Fruit fly (Drosophila melanogaster): ENCODE data around the gene RpS21.

The RpS21 gene

DNA sequence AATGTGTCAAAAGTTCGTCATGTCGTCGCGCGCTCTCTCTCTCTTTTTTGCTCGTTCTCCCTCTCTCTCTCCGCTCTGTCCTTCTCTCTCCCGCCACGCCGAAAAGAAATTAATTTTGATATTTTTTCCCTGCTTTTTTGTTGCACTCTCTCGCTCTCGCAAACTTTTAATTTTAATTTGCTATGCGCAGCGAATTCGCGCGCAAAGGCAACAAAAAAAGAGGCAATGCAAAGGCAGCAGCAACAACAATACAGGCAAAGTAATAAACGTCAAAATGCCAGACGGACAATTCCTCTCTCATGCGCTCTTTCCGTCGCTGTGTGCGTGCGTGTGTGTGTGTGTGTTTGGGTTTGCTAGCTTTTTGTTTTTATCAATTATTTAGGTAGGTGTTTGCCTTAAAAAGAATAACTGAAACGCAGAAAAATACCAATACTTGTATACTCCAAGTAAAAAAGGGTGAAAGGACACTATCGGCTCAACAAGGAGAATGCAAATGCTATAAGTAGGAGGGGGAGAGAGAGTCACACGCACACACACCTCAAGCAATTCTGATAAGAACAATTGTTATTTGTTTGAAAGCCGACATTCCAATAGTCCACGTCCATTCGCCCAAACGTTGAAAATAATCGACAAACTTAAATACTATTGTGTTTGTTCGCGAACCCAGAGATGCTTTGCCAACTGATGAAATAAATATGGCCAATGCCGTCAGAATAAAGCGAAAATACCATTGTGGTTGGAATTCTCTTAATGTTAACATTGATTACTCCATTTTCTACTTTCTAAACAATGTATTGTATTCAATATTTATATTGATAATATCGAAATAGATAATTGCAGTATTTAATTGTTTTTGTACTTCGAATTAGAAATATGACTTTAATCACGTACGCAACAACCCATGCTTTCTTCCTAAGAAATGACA, 31.0 kb downstream of the RpS21 start (continued):
- TF ChIP-seq Hr39 (GFP tag; optimal IDR thresholded peaks at IDR 0.05): no peak
- no peak for TF ChIP-seq Sox15 (GFP tag; optimal IDR thresholded peaks at IDR 0.05)
- no peak for TF ChIP-seq salr (GFP tag; optimal IDR thresholded peaks at IDR 0.05)
- TF ChIP-seq CG16779 (tag; optimal IDR thresholded peaks at IDR 0.05): no peak
- no peak for TF ChIP-seq CG11762 (GFP tag; optimal IDR thresholded peaks at IDR 0.05; ENCODE audit: insufficient read depth)
- TF ChIP-seq Hr4 (GFP tag; optimal IDR thresholded peaks at IDR 0.05): no peak
- no peak for TF ChIP-seq Eip75B (GFP tag; optimal IDR thresholded peaks at IDR 0.05)
- no peak for TF ChIP-seq CG8319 (GFP tag; optimal IDR thresholded peaks at IDR 0.05)
- no peak for TF ChIP-seq fd59A (GFP tag; optimal IDR thresholded peaks at IDR 0.05)
- TF ChIP-seq Hr38 (GFP tag; optimal IDR thresholded peaks at IDR 0.05): no peak
- peak; percentile 65 for TF ChIP-seq CG6808 (GFP tag; optimal IDR thresholded peaks at IDR 0.05)
- peak; percentile 83 for TF ChIP-seq Eip78C (GFP tag)
- TF ChIP-seq CG9139 (GFP tag; optimal IDR thresholded peaks at IDR 0.05): peak; percentile 30
- no peak for TF ChIP-seq Ets21C (GFP tag; optimal IDR thresholded peaks at IDR 0.05)
- peak; percentile 52; the same call in 2 of the 3 replicates for TF ChIP-seq CG6163 (GFP tag; IDR thresholded peaks at IDR 0.05)
- no peak for TF ChIP-seq acj6 (GFP tag; optimal IDR thresholded peaks at IDR 0.05)
- TF ChIP-seq Ets96B (tag; optimal IDR thresholded peaks at IDR 0.05): peak; percentile 19
- TF ChIP-seq CG3032 (tag; optimal IDR thresholded peaks at IDR 0.05): peak; percentile 27
- no peak for TF ChIP-seq CG4318 (GFP tag; optimal IDR thresholded peaks at IDR 0.05)

DNA sequence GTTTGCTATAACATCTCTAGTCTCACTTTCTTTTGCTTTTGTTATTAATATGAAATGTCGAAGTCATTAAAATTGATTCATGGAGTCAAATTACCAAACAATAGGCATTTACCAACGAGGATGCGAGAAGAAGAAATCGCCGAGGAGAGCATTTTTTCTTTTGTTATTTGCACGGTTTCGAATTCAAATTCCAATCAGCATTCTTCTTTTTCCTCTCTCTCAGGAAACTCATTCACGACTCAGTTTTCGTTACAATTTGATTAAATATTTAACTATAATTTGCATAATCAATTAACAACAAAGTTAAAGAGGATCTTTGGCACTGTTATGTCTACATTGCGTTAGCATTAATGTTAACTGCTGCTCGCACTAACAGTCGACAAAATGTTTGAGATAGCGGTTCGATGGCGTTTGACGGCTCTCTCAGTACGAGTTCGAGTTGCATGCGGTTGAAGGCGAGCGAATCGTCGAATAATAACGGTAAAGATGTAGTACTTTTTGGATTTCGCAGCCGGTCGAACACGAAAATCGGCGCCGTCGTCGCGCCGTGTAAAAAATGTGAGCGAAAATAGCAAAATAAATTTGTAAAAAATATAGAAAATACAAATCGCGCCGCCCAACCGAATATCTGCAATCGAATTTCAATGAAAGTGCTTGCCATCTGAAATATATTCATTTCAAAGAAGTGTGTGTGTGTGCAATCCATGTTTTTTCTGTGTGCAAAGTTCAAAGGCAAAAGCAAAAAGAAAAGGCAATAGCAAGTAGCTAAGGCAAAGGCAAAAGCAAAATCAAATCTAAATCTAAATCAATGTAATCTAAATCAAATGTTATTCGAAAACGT, 32.1 kb downstream of the RpS21 start:
- peak; percentile 21; the same call in 1 of the 3 replicates for TF ChIP-seq CG6163 (GFP tag; IDR thresholded peaks at IDR 0.05)
- peak; percentile 71 for TF ChIP-seq Eip78C (GFP tag)
- peak in 1 of 2 experiments; percentile 19 for TF ChIP-seq salr (GFP tag; optimal IDR thresholded peaks at IDR 0.05)
- no peak for TF ChIP-seq Sox15 (GFP tag; optimal IDR thresholded peaks at IDR 0.05)
- TF ChIP-seq Sox102F (GFP tag; optimal IDR thresholded peaks at IDR 0.05): no peak
- peak; percentile 76 for TF ChIP-seq svp (GFP tag)
- no peak for TF ChIP-seq CG6808 (GFP tag; optimal IDR thresholded peaks at IDR 0.05)
- TF ChIP-seq ss (GFP tag; optimal IDR thresholded peaks at IDR 0.05): peak in 1 of 2 experiments; percentile 13
- TF ChIP-seq CG1621 (tag; optimal IDR thresholded peaks at IDR 0.05): no peak
- no peak for TF ChIP-seq OdsH (GFP tag; optimal IDR thresholded peaks at IDR 0.05)
- peak; percentile 3 for TF ChIP-seq CG32006 (GFP tag; optimal IDR thresholded peaks at IDR 0.05)
- no peak for TF ChIP-seq Gug (GFP tag; IDR thresholded peaks at IDR 0.05)

DNA sequence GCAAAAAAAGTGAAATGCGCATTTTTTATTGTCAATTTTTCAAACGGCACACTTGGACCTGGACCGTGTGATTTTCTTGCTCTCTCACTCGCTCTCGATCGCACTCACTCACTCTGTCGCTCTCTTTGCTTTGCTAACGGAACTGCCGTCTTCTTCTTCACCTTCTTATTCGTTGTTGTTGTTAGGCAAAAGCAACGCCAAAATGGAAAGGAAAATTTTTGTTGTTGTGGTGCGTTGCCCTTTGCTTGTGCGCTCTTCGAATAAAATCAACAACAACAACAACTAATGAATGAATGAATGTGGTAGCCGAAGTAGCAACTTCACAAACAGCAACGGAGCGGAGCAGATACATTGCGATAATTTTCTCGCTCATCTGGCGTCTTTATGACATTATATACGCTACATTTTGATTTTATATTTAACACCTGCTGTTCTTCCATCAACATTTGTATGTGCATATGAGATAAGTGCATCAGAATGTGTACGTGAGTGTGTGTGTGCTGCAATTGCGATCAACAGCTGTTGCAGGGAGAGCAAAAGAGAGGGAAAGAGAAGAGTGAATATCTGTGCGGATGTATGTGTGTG, 33.1 kb downstream of the RpS21 start:
- TF ChIP-seq CG8632 (GFP tag; optimal IDR thresholded peaks at IDR 0.05) (no peak), Gug (GFP tag; IDR thresholded peaks at IDR 0.05) (no peak), CG31627 (GFP tag; optimal IDR thresholded peaks at IDR 0.05) (no peak), svp (GFP tag) (peak; percentile 81), CG8119 (GFP tag; IDR thresholded peaks at IDR 0.05) (no peak), CG3919 (GFP tag; optimal IDR thresholded peaks at IDR 0.05) (peak; percentile 1), Sox102F (GFP tag; optimal IDR thresholded peaks at IDR 0.05) (no peak), vri (GFP tag; optimal IDR thresholded peaks at IDR 0.05) (peak; percentile 50), ss (GFP tag; optimal IDR thresholded peaks at IDR 0.05) (no peak), CG6808 (GFP tag; optimal IDR thresholded peaks at IDR 0.05) (no peak), Ets96B (tag; optimal IDR thresholded peaks at IDR 0.05) (no peak), CG9139 (GFP tag; optimal IDR thresholded peaks at IDR 0.05) (no peak), Eip93F (GFP tag; optimal IDR thresholded peaks at IDR 0.05) (no peak), CG15336 (GFP tag; IDR thresholded peaks at IDR 0.05) (no peak), fd59A (GFP tag; optimal IDR thresholded peaks at IDR 0.05) (no peak), CG11902 (GFP tag; optimal IDR thresholded peaks at IDR 0.05) (no peak), Hr39 (GFP tag; optimal IDR thresholded peaks at IDR 0.05) (no peak), CG32006 (GFP tag; optimal IDR thresholded peaks at IDR 0.05) (no peak), Eip75B (GFP tag; optimal IDR thresholded peaks at IDR 0.05) (no peak), topi (GFP tag; optimal IDR thresholded peaks at IDR 0.05) (no peak), dsx (GFP tag; optimal IDR thresholded peaks at IDR 0.05; ENCODE audit: poor library complexity, severe bottlenecking) (peak; percentile 39), Lpt (GFP tag; optimal IDR thresholded peaks at IDR 0.05) (peak; percentile 14), salr (GFP tag; optimal IDR thresholded peaks at IDR 0.05) (no peak), CG4318 (GFP tag; optimal IDR thresholded peaks at IDR 0.05) (no peak), CG6276 (GFP tag; optimal IDR thresholded peaks at IDR 0.05) (peak; percentile 63), acj6 (GFP tag; optimal IDR thresholded peaks at IDR 0.05) (no peak), pdm3 (GFP tag; optimal IDR thresholded peaks at IDR 0.05) (no peak), Blimp-1 (GFP tag; optimal IDR thresholded peaks at IDR 0.05) (peak; percentile 60), CG6163 (GFP tag; IDR thresholded peaks at IDR 0.05) (no peak), CG16779 (tag; optimal IDR thresholded peaks at IDR 0.05) (peak; percentile 45)

Measured in whole organism, prepupa.